Fruit fly (Drosophila melanogaster) whole organism, prepupa: ENCODE data around the gene PNKP.

Experiments used
- CG10669 ChIP-seq: fragments of 200-800 bp; sonication (Bioruptor generic); optimal IDR thresholded peaks from 3 replicates; lab custom pipeline; 2018; ENCODE audit warnings: missing biosample characterization, mild to moderate bottlenecking, missing genetic modification characterization, moderate library complexity
- CG15336 ChIP-seq: fragments of 200-800 bp; sonication (Bioruptor generic); IDR thresholded peaks from 2 replicates; pipeline ENCODE4 v1.3.6; 2022; ENCODE audit warnings: missing biosample characterization, missing genetic modification characterization
- CG1621 ChIP-seq: fragments of 200-800 bp; sonication (Bioruptor generic); optimal IDR thresholded peaks from 3 replicates; lab custom pipeline; 2018; ENCODE audit warnings: missing biosample characterization, mild to moderate bottlenecking, missing genetic modification characterization
- CG3032 ChIP-seq: fragments of 200-800 bp; optimal IDR thresholded peaks from 2 replicates; lab custom pipeline; 2019; ENCODE audit warnings: missing biosample characterization, mild to moderate bottlenecking, missing genetic modification characterization, moderate library complexity
- CG31627 ChIP-seq: fragments of 200-800 bp; sonication (Bioruptor generic); optimal IDR thresholded peaks from 3 replicates; lab custom pipeline; 2016; ENCODE audit warnings: missing biosample characterization, missing genetic modification characterization
- CG34406 ChIP-seq: fragments of 200-800 bp; sonication (Bioruptor generic); optimal IDR thresholded peaks from 3 replicates; lab custom pipeline; 2016; ENCODE audit warnings: missing biosample characterization, missing genetic modification characterization
- CG3919 ChIP-seq: fragments of 200-800 bp; sonication (Bioruptor generic); optimal IDR thresholded peaks from 3 replicates; lab custom pipeline; 2016; ENCODE audit warnings: missing biosample characterization, missing genetic modification characterization
- CG4318 ChIP-seq: fragments of 200-800 bp; sonication (Bioruptor generic); optimal IDR thresholded peaks from 3 replicates; lab custom pipeline; 2017; ENCODE audit warnings: missing biosample characterization, mild to moderate bottlenecking, missing genetic modification characterization
- CG6163 ChIP-seq: fragments of 200-800 bp; sonication (Bioruptor generic); IDR thresholded peaks from 3 replicates; pipeline ENCODE4 v1.3.6; 2022; ENCODE audit warnings: missing biosample characterization, missing genetic modification characterization
- CG6792 ChIP-seq: fragments of 200-800 bp; sonication (Bioruptor generic); optimal IDR thresholded peaks from 3 replicates; lab custom pipeline; 2016; ENCODE audit warnings: missing biosample characterization, missing genetic modification characterization
- CG8119 ChIP-seq: fragments of 200-800 bp; sonication (Bioruptor generic); IDR thresholded peaks from 3 replicates; pipeline ENCODE4 v1.3.6; 2022; ENCODE audit warnings: missing biosample characterization, missing genetic modification characterization
- CG8319 ChIP-seq: fragments of 200-800 bp; sonication (Bioruptor generic); optimal IDR thresholded peaks from 3 replicates; lab custom pipeline; 2016; ENCODE audit warnings: missing biosample characterization, missing genetic modification characterization
- CG9139 ChIP-seq: fragments of 200-800 bp; sonication (Bioruptor generic); optimal IDR thresholded peaks from 3 replicates; lab custom pipeline; 2017; ENCODE audit warnings: missing biosample characterization, mild to moderate bottlenecking, missing genetic modification characterization
- Eip75B ChIP-seq: fragments of 200-800 bp; sonication (Bioruptor generic); optimal IDR thresholded peaks from 3 replicates; lab custom pipeline; 2016; ENCODE audit warnings: missing biosample characterization, missing genetic modification characterization
- Eip78C ChIP-seq: fragments of 200-800 bp; sonication (Bioruptor generic); peaks from one replicate; lab custom pipeline; 2016; ENCODE audit warnings: missing biosample characterization, missing genetic modification characterization
- Eip93F ChIP-seq: fragments of 200-800 bp; sonication (Bioruptor generic); optimal IDR thresholded peaks from 2 replicates; lab custom pipeline; 2016; ENCODE audit warnings: missing biosample characterization, mild to moderate bottlenecking, missing genetic modification characterization
- Ets21C ChIP-seq: fragments of 200-800 bp; sonication (Bioruptor generic); optimal IDR thresholded peaks from 3 replicates; lab custom pipeline; 2016; ENCODE audit warnings: missing biosample characterization, missing genetic modification characterization
- Gug ChIP-seq: fragments of 200-800 bp; sonication (Bioruptor generic); IDR thresholded peaks from 2 replicates; pipeline ENCODE4 v1.3.6; 2022; ENCODE audit warnings: missing biosample characterization, missing genetic modification characterization
- Hr39 ChIP-seq: fragments of 200-800 bp; sonication (Bioruptor generic); optimal IDR thresholded peaks from 2 replicates; lab custom pipeline; 2016; ENCODE audit warnings: missing biosample characterization, missing genetic modification characterization
- Met ChIP-seq: fragments of 200-800 bp; sonication (Bioruptor generic); optimal IDR thresholded peaks from 3 replicates; lab custom pipeline; 2016; ENCODE audit warnings: missing biosample characterization, missing genetic modification characterization
- OdsH ChIP-seq: fragments of 200-800 bp; sonication (Bioruptor generic); optimal IDR thresholded peaks from 3 replicates; lab custom pipeline; 2016; ENCODE audit warnings: missing biosample characterization, missing genetic modification characterization
- acj6 ChIP-seq: fragments of 200-800 bp; sonication (Bioruptor generic); optimal IDR thresholded peaks from 3 replicates; lab custom pipeline; 2016; ENCODE audit warnings: missing biosample characterization, missing genetic modification characterization
- cyc ChIP-seq: fragments of 200-800 bp; sonication (Bioruptor generic); optimal IDR thresholded peaks from 3 replicates; lab custom pipeline; 2016; ENCODE audit warnings: missing biosample characterization, missing genetic modification characterization
- eg ChIP-seq: fragments of 200-800 bp; sonication (Bioruptor generic); IDR thresholded peaks from 3 replicates; pipeline ENCODE4 v1.3.6; 2022; ENCODE audit warnings: missing biosample characterization, missing genetic modification characterization
- esn ChIP-seq: fragments of 200-800 bp; sonication (Bioruptor generic); optimal IDR thresholded peaks from 2 replicates; lab custom pipeline; 2016; ENCODE audit warnings: missing biosample characterization, mild to moderate bottlenecking, missing genetic modification characterization, moderate library complexity
- fd59A ChIP-seq: fragments of 200-800 bp; sonication (Bioruptor generic); optimal IDR thresholded peaks from 2 replicates; lab custom pipeline; 2017; ENCODE audit warnings: missing biosample characterization, mild to moderate bottlenecking, missing genetic modification characterization, missing genetic modification reagents
- fkh ChIP-seq: fragments of 200-800 bp; sonication (Bioruptor generic); optimal IDR thresholded peaks from 3 replicates; lab custom pipeline; 2017; ENCODE audit warnings: missing biosample characterization, mild to moderate bottlenecking, missing genetic modification characterization, moderate library complexity
- lz ChIP-seq: fragments of 200-800 bp; sonication (Bioruptor generic); optimal IDR thresholded peaks from 3 replicates; lab custom pipeline; 2016; ENCODE audit warnings: missing biosample characterization, missing genetic modification characterization
- ss ChIP-seq, 2 experiments: fragments of 200-800 bp; sonication (Bioruptor generic); optimal IDR thresholded peaks; 2 replicates in 1 of 2; 3 replicates in 1 of 2; lab custom pipeline; 2017 to 2018; ENCODE audit warnings: mild to moderate bottlenecking in 2 of 2, missing biosample characterization in 2 of 2, missing genetic modification characterization in 2 of 2, moderate library complexity in 1 of 2
- topi ChIP-seq: fragments of 200-800 bp; sonication (Bioruptor generic); optimal IDR thresholded peaks from 3 replicates; lab custom pipeline; 2016; ENCODE audit warnings: missing biosample characterization, missing genetic modification characterization

Gene PNKP

dm6 chr3R:8307283-8307682, 36.0 kb downstream of the PNKP start:
- no peak for TF ChIP-seq CG8319
- no peak for TF ChIP-seq Eip93F
- no peak for TF ChIP-seq OdsH (GFP tag; lab: Kevin White, UChicago)

- TF ChIP-seq CG1621 (tag; lab: Kevin White, UChicago) (no peak), eg (GFP tag; lab: Robert Waterston, UW) (no peak), CG3919 (no peak), Eip78C (GFP tag; lab: Kevin White, UChicago) (no peak), Ets21C (GFP tag; lab: Kevin White, UChicago) (no peak), Eip75B (GFP tag; lab: Kevin White, UChicago) (no peak), acj6 (no peak), Hr39 (GFP tag; lab: Kevin White, UChicago) (no peak), ss (GFP tag; optimal IDR thresholded peaks at IDR 0.05; lab: Kevin White, UChicago) (no peak), CG10669 (GFP tag; lab: Kevin White, UChicago) (no peak), CG31627 (GFP tag; lab: Kevin White, UChicago) (no peak), CG9139 (GFP tag; lab: Kevin White, UChicago) (no peak), CG6163 (GFP tag; lab: Robert Waterston, UW) (no peak), lz (GFP tag; lab: Kevin White, UChicago) (no peak), CG4318 (GFP tag; lab: Kevin White, UChicago) (no peak), CG34406 (GFP tag; lab: Kevin White, UChicago) (no peak), fd59A (GFP tag; lab: Kevin White, UChicago) (no peak)
Measured at dm6 chr3R:8306927-8307261, 36.4 kb downstream of the PNKP start.

- TF ChIP-seq fkh (peak; percentile 59), CG8119 (GFP tag; lab: Robert Waterston, UW) (no peak), Met (GFP tag; lab: Kevin White, UChicago) (no peak), Gug (GFP tag; lab: Robert Waterston, UW) (no peak), Eip78C (GFP tag; lab: Kevin White, UChicago) (peak; percentile 49)
Measured at dm6 chr3R:8306188-8306926, 37.0 kb downstream of the PNKP start.

- TF ChIP-seq CG3032 (peak; percentile 17), topi (GFP tag; lab: Kevin White, UChicago) (peak; percentile 21), cyc (GFP tag; lab: Kevin White, UChicago) (peak; percentile 31), CG6792 (GFP tag; lab: Kevin White, UChicago) (no peak)
- TF ChIP-seq, all 60 proteins: peak for 3
Measured at dm6 chr3R:8305110-8305509, 38.2 kb downstream of the PNKP start, which contains the start of gene Sgt1. Sgt1 (minus strand) TSS chr3R:8305274.

dm6 chr3R:8303848-8304247, 39.5 kb downstream of the PNKP start, which contains the start of gene nac:
nac (minus strand) TSS chr3R:8304023.
- TF ChIP-seq ss (GFP tag; optimal IDR thresholded peaks at IDR 0.05; lab: Kevin White, UChicago) = no peak
- TF ChIP-seq CG15336 (GFP tag; lab: Robert Waterston, UW) = 0 out of 2 replicates have a peak, but pooled peaks have one; percentile 12
- peak; percentile 17 for TF ChIP-seq CG3032
- peak; percentile 9 for TF ChIP-seq esn (GFP tag; lab: Kevin White, UChicago)
